Worm (Caenorhabditis elegans) whole organism, young adult: ENCODE data around the gene T22B2.1.

ENCODE experiments used
- lsl-1 ChIP-seq: fragments of 200-800 bp; sonication (Bioruptor generic); optimal IDR thresholded peaks from 2 replicates; lab custom pipeline; 2018; ENCODE audit warnings: mild to moderate bottlenecking, missing genetic modification characterization, moderate library complexity, missing compliant biosample characterization
- nfya-2 ChIP-seq: fragments of 200-800 bp; sonication (Bioruptor generic); IDR thresholded peaks from 2 replicates; pipeline ENCODE4 v1.3.6; 2022; ENCODE audit warnings: missing genetic modification reagents, missing genetic modification characterization, missing compliant biosample characterization
- tbx-9 ChIP-seq: sonication (generic microtip); optimal IDR thresholded peaks from 2 replicates; lab custom pipeline; 2016; ENCODE audit warnings: borderline replicate concordance, missing genetic modification characterization, inconsistent platforms, missing compliant biosample characterization
- tlf-1 ChIP-seq: fragments of 200-800 bp; sonication (Bioruptor generic); optimal IDR thresholded peaks from 2 replicates; lab custom pipeline; 2018; ENCODE audit warnings: mild to moderate bottlenecking, missing genetic modification characterization, missing compliant biosample characterization

- no peak for TF ChIP-seq tbx-9 (tag; lab: Kevin White, UChicago)
- no peak for TF ChIP-seq lsl-1 (GFP tag; lab: Kevin White, UChicago)
- TF ChIP-seq tlf-1 (GFP tag; lab: Kevin White, UChicago): no peak
- TF ChIP-seq nfya-2 (GFP tag; lab: Robert Waterston, UW): no peak
Measured at ce11 chrX:3968209-3968960, 42.5 kb downstream of the T22B2.1 start, which contains the start of gene C16B8.3.
